Worm (Caenorhabditis elegans) whole organism, L3 larva: ENCODE results near the gene T08D2.6.

Experiments used
- nhr-12 ChIP-seq: fragments of 150-350 bp; optimal IDR thresholded peaks from 2 replicates; lab custom pipeline; 2014; ENCODE audit warnings: missing biosample characterization, missing genetic modification characterization
- nhr-237 ChIP-seq: fragments of 150-350 bp; optimal IDR thresholded peaks from 2 replicates; lab custom pipeline; 2014; ENCODE audit warnings: missing biosample characterization, missing genetic modification characterization
- pha-4 ChIP-seq: fragments of 150-350 bp; optimal IDR thresholded peaks from 2 replicates; lab custom pipeline; 2014; ENCODE audit warnings: missing biosample characterization, missing genetic modification reagents, missing genetic modification characterization
- unc-62 ChIP-seq: fragments of 150-350 bp; sonication (generic microtip); optimal IDR thresholded peaks from 4 replicates; lab custom pipeline; 2014; ENCODE audit warnings: missing biosample characterization, missing genetic modification reagents, missing genetic modification characterization
- ztf-11 ChIP-seq: fragments of 150-350 bp; optimal IDR thresholded peaks from 2 replicates; lab custom pipeline; 2014; ENCODE audit warnings: missing biosample characterization, missing genetic modification characterization

- no peak for TF ChIP-seq nhr-12 (tag; lab: Kevin White, UChicago)
- no peak for TF ChIP-seq pha-4 (tag; lab: Kevin White, UChicago)
- no peak for TF ChIP-seq ztf-11 (tag; lab: Kevin White, UChicago)
- TF ChIP-seq nhr-237 (tag; lab: Kevin White, UChicago) = no peak
- TF ChIP-seq unc-62 (GFP tag; lab: Kevin White, UChicago) = no peak
Observed at ce11 chrX:177075-177474, 4.9 kb downstream of the T08D2.6 start, which contains the start of the genes T08D2.5 and T08D2.4.
